Fruit fly (Drosophila melanogaster) whole organism, embryonic: ENCODE measurements around the gene CG14232.
A peak's percentile ranks its signal among the peaks of the same experiment; 100 is the strongest.

Experiments
- ATbp ChIP-seq: fragments of 200-800 bp; sonication (Bioruptor generic); optimal IDR thresholded peaks from 2 replicates; lab custom pipeline; 2017; ENCODE audit warnings: missing biosample characterization, mild to moderate bottlenecking, missing genetic modification characterization, missing genetic modification reagents
- Atf3 ChIP-seq: fragments of 200-800 bp; sonication (Bioruptor generic); optimal IDR thresholded peaks from 3 replicates; lab custom pipeline; 2016; ENCODE audit warnings: missing biosample characterization, missing genetic modification characterization
- B-H1 ChIP-seq: fragments of 200-800 bp; sonication (Bioruptor generic); IDR thresholded peaks from 3 replicates; pipeline ENCODE4 v1.3.6; 2022; ENCODE audit warnings: missing biosample characterization, missing genetic modification characterization
- CG10462 ChIP-seq: fragments of 200-800 bp; sonication (Bioruptor generic); optimal IDR thresholded peaks from 2 replicates; lab custom pipeline; 2016; ENCODE audit warnings: missing biosample characterization, missing genetic modification characterization
- CG10543 ChIP-seq: fragments of 200-800 bp; sonication (Bioruptor generic); optimal IDR thresholded peaks from 3 replicates; lab custom pipeline; 2017; ENCODE audit warnings: missing biosample characterization, mild to moderate bottlenecking, missing genetic modification characterization, moderate library complexity
- CG11398 ChIP-seq: fragments of 200-800 bp; sonication (Bioruptor generic); optimal IDR thresholded peaks from 2 replicates; lab custom pipeline; 2016; ENCODE audit warnings: missing biosample characterization, missing genetic modification characterization
- CG14667 ChIP-seq: fragments of 200-800 bp; sonication (Bioruptor generic); IDR thresholded peaks from 2 replicates; pipeline ENCODE4 v1.3.6; 2022; ENCODE audit warnings: missing biosample characterization, missing genetic modification characterization
- CG15479 ChIP-seq: fragments of 200-800 bp; sonication (Bioruptor generic); optimal IDR thresholded peaks from 3 replicates; lab custom pipeline; 2019; ENCODE audit warnings: missing biosample characterization, mild to moderate bottlenecking, missing genetic modification characterization, moderate library complexity
- CG16813 ChIP-seq: fragments of 200-800 bp; sonication (Bioruptor generic); IDR thresholded peaks from 3 replicates; pipeline ENCODE4 v1.3.6; 2022; ENCODE audit warnings: missing biosample characterization, missing genetic modification characterization; ENCODE audit not compliant: partially characterized antibody
- CG17829 ChIP-seq: fragments of 200-800 bp; optimal IDR thresholded peaks from 2 replicates; lab custom pipeline; 2019; ENCODE audit warnings: missing biosample characterization, mild to moderate bottlenecking, missing genetic modification characterization, moderate library complexity
- CG17912 ChIP-seq: fragments of 200-800 bp; sonication (Bioruptor generic); optimal IDR thresholded peaks from 2 replicates; lab custom pipeline; 2018; ENCODE audit warnings: missing biosample characterization, mild to moderate bottlenecking, missing genetic modification characterization
- CG1832 ChIP-seq: fragments of 200-800 bp; sonication (Bioruptor generic); optimal IDR thresholded peaks from 2 replicates; lab custom pipeline; 2017; ENCODE audit warnings: missing biosample characterization, mild to moderate bottlenecking, missing genetic modification characterization, inconsistent platforms
- CG2120 ChIP-seq: fragments of 200-800 bp; sonication (Bioruptor generic); optimal IDR thresholded peaks from 3 replicates; lab custom pipeline; 2016; ENCODE audit warnings: missing biosample characterization, missing genetic modification characterization
- CG3281 ChIP-seq: fragments of 200-800 bp; sonication (Bioruptor generic); optimal IDR thresholded peaks from 3 replicates; lab custom pipeline; 2017; ENCODE audit warnings: missing biosample characterization, mild to moderate bottlenecking, missing genetic modification characterization
- CG34376 ChIP-seq: fragments of 200-800 bp; sonication (Bioruptor generic); optimal IDR thresholded peaks from 2 replicates; lab custom pipeline; 2018; ENCODE audit warnings: missing biosample characterization, mild to moderate bottlenecking, missing genetic modification characterization
- CG8281 ChIP-seq: fragments of 200-800 bp; sonication (Bioruptor generic); optimal IDR thresholded peaks from 2 replicates; lab custom pipeline; 2018; ENCODE audit warnings: missing biosample characterization, mild to moderate bottlenecking, missing genetic modification characterization, moderate library complexity
- CG8290 ChIP-seq, 3 experiments: fragments of 200-800 bp; sonication (Bioruptor generic); optimal IDR thresholded peaks; 2 replicates each; lab custom pipeline; 2016 to 2019; ENCODE audit warnings: missing biosample characterization in 3 of 3, missing genetic modification characterization in 3 of 3, mild to moderate bottlenecking in 2 of 3, moderate library complexity in 1 of 3
- CG9876 ChIP-seq: fragments of 200-800 bp; sonication (Bioruptor generic); optimal IDR thresholded peaks from 2 replicates; lab custom pipeline; 2016; ENCODE audit warnings: missing biosample characterization, missing genetic modification characterization
- Deaf1 ChIP-seq: fragments of 200-800 bp; optimal IDR thresholded peaks from 3 replicates; lab custom pipeline; 2019; ENCODE audit warnings: missing biosample characterization, mild to moderate bottlenecking, missing genetic modification characterization, moderate library complexity
- E2f1 ChIP-seq: fragments of 200-800 bp; sonication (Bioruptor generic); IDR thresholded peaks from 2 replicates; pipeline ENCODE4 v1.3.6; 2022; ENCODE audit warnings: missing biosample characterization, missing genetic modification characterization
- Ets65A ChIP-seq: fragments of 200-800 bp; sonication (Bioruptor generic); peaks from one replicate; lab custom pipeline; 2016; ENCODE audit warnings: missing biosample characterization, missing genetic modification characterization
- Fer2 ChIP-seq: fragments of 200-800 bp; sonication (Bioruptor generic); optimal IDR thresholded peaks from 2 replicates; lab custom pipeline; 2018; ENCODE audit warnings: missing biosample characterization, mild to moderate bottlenecking, missing genetic modification characterization, moderate library complexity
- GATAe ChIP-seq: fragments of 200-800 bp; sonication (Bioruptor generic); conservative IDR thresholded peaks from 2 replicates; pipeline ENCODE4 v1.3.6; 2022; ENCODE audit warnings: missing biosample characterization, missing genetic modification characterization
- HLH4C ChIP-seq: fragments of 200-800 bp; sonication (Bioruptor generic); IDR thresholded peaks from 3 replicates; pipeline ENCODE4 v1.3.6; 2022; ENCODE audit warnings: missing biosample characterization, missing genetic modification characterization; ENCODE audit not compliant: partially characterized antibody
- MBD-R2 ChIP-seq: fragments of 200-800 bp; sonication (Bioruptor generic); IDR thresholded peaks from 2 replicates; pipeline ENCODE4 v1.3.6; 2022; ENCODE audit warnings: missing biosample characterization, missing genetic modification characterization
- Myb ChIP-seq: fragments of 200-800 bp; sonication (Bioruptor generic); optimal IDR thresholded peaks from 2 replicates; lab custom pipeline; 2016; ENCODE audit warnings: missing biosample characterization, missing genetic modification characterization
- NFAT ChIP-seq: fragments of 200-800 bp; sonication (Bioruptor generic); IDR thresholded peaks from 2 replicates; pipeline ENCODE4 v1.3.6; 2022; ENCODE audit warnings: missing biosample characterization, missing genetic modification characterization
- Opbp ChIP-seq: fragments of 200-800 bp; sonication (Bioruptor generic); IDR thresholded peaks from 3 replicates; pipeline ENCODE4 v1.3.6; 2022; ENCODE audit warnings: missing biosample characterization, missing genetic modification characterization; ENCODE audit not compliant: partially characterized antibody
- Vsx1 ChIP-seq: fragments of 200-800 bp; sonication (Bioruptor generic); optimal IDR thresholded peaks from 2 replicates; lab custom pipeline; 2017; ENCODE audit warnings: missing biosample characterization, mild to moderate bottlenecking, missing genetic modification characterization, missing genetic modification reagents
- chinmo ChIP-seq: fragments of 200-800 bp; sonication (Bioruptor generic); IDR thresholded peaks from 4 replicates; pipeline ENCODE4 v1.3.6; 2022; ENCODE audit warnings: missing biosample characterization, missing genetic modification characterization; ENCODE audit not compliant: partially characterized antibody
- cwo ChIP-seq: fragments of 200-800 bp; sonication (Bioruptor generic); optimal IDR thresholded peaks from 3 replicates; lab custom pipeline; 2017; ENCODE audit warnings: missing biosample characterization, missing genetic modification characterization, mild to moderate bottlenecking, moderate library complexity, missing genetic modification reagents
- dmrt11E ChIP-seq: fragments of 200-800 bp; sonication (Bioruptor generic); optimal IDR thresholded peaks from 3 replicates; lab custom pipeline; 2018; ENCODE audit warnings: missing biosample characterization, mild to moderate bottlenecking, missing genetic modification characterization, moderate library complexity
- exex ChIP-seq: fragments of 200-800 bp; sonication (Bioruptor generic); optimal IDR thresholded peaks from 4 replicates; lab custom pipeline; 2018; ENCODE audit warnings: missing biosample characterization, mild to moderate bottlenecking, missing genetic modification characterization, moderate library complexity
- fu2 ChIP-seq: fragments of 200-800 bp; sonication (Bioruptor generic); optimal IDR thresholded peaks from 2 replicates; lab custom pipeline; 2016; ENCODE audit warnings: missing biosample characterization, missing genetic modification characterization
- gsb-n ChIP-seq: fragments of 200-800 bp; sonication (Bioruptor generic); optimal IDR thresholded peaks from 3 replicates; lab custom pipeline; 2018; ENCODE audit warnings: missing biosample characterization, mild to moderate bottlenecking, missing genetic modification characterization
- mirr ChIP-seq: fragments of 200-800 bp; sonication (Bioruptor generic); optimal IDR thresholded peaks from 3 replicates; lab custom pipeline; 2018; ENCODE audit warnings: missing biosample characterization, mild to moderate bottlenecking, missing genetic modification characterization
- pfk ChIP-seq: fragments of 200-800 bp; sonication (Bioruptor generic); optimal IDR thresholded peaks from 2 replicates; lab custom pipeline; 2018; ENCODE audit warnings: missing biosample characterization, mild to moderate bottlenecking, missing genetic modification characterization, moderate library complexity
- pum ChIP-seq: fragments of 200-800 bp; sonication (Bioruptor generic); optimal IDR thresholded peaks from 2 replicates; lab custom pipeline; 2016; ENCODE audit warnings: missing biosample characterization, missing genetic modification characterization
- salm ChIP-seq: fragments of 200-800 bp; sonication (Bioruptor generic); optimal IDR thresholded peaks from 2 replicates; lab custom pipeline; 2018; ENCODE audit warnings: missing biosample characterization, mild to moderate bottlenecking, missing genetic modification characterization
- sqz ChIP-seq: fragments of 200-800 bp; sonication (Bioruptor generic); optimal IDR thresholded peaks from 3 replicates; lab custom pipeline; 2018; ENCODE audit warnings: missing biosample characterization, mild to moderate bottlenecking, missing genetic modification characterization
- sr ChIP-seq: fragments of 200-800 bp; sonication (Bioruptor generic); IDR thresholded peaks from 3 replicates; pipeline ENCODE4 v1.3.6; 2022; ENCODE audit warnings: missing biosample characterization, missing genetic modification characterization
- ssp ChIP-seq: fragments of 200-800 bp; sonication (Bioruptor generic); IDR thresholded peaks from 2 replicates; pipeline ENCODE4 v1.3.6; 2022; ENCODE audit warnings: missing biosample characterization, missing genetic modification characterization
- sug ChIP-seq: fragments of 200-800 bp; optimal IDR thresholded peaks from 2 replicates; lab custom pipeline; 2019; ENCODE audit warnings: missing biosample characterization, mild to moderate bottlenecking, missing genetic modification characterization, moderate library complexity

CG14232 gene

dm6 chrX:19752344-19752743, 48.3 kb upstream of the CG14232 start (continued):
- TF ChIP-seq CG11398 (GFP tag; lab: Kevin White, UChicago) (no peak), CG16813 (no peak), cwo (GFP tag; lab: Kevin White, UChicago) (peak; percentile 54), fu2 (GFP tag; lab: Kevin White, UChicago) (no peak), CG15479 (GFP tag; lab: Kevin White, UChicago) (no peak), CG9876 (GFP tag; lab: Kevin White, UChicago) (no peak), CG10543 (GFP tag; lab: Kevin White, UChicago) (peak; percentile 55), Myb (GFP tag; lab: Kevin White, UChicago) (no peak), mirr (peak; percentile 95), Atf3 (GFP tag; lab: Kevin White, UChicago) (no peak), salm (tag; lab: Kevin White, UChicago) (no peak), CG10462 (GFP tag; lab: Kevin White, UChicago) (no peak), NFAT (GFP tag; lab: Robert Waterston, UW) (no peak), sqz (GFP tag; lab: Kevin White, UChicago) (no peak), ATbp (GFP tag; lab: Kevin White, UChicago) (no peak), sr (no peak), dmrt11E (no peak), gsb-n (tag; lab: Kevin White, UChicago) (no peak), B-H1 (no peak), CG34376 (GFP tag; lab: Kevin White, UChicago) (peak; percentile 1), ssp (GFP tag; lab: Robert Waterston, UW) (no peak), Vsx1 (GFP tag; lab: Kevin White, UChicago) (peak; percentile 30), Opbp (GFP tag; lab: Robert Waterston, UW) (no peak), chinmo (GFP tag; lab: Robert Waterston, UW) (0 out of 4 replicates have a peak, but pooled peaks have one; percentile 56), HLH4C (GFP tag; lab: Robert Waterston, UW) (no peak), MBD-R2 (GFP tag; lab: Robert Waterston, UW) (no peak), CG14667 (no peak), Ets65A (GFP tag; lab: Kevin White, UChicago) (peak; percentile 84), pfk (no peak), CG17912 (GFP tag; lab: Kevin White, UChicago) (no peak), Fer2 (tag; lab: Kevin White, UChicago) (no peak), CG1832 (GFP tag; lab: Kevin White, UChicago) (no peak), GATAe (0 out of 2 replicates have a peak, but pooled peaks have one; percentile 30), CG8281 (tag; lab: Kevin White, UChicago) (no peak), pum (GFP tag; lab: Kevin White, UChicago) (no peak), CG3281 (GFP tag; lab: Kevin White, UChicago) (no peak), CG8290 (GFP tag; optimal IDR thresholded peaks at IDR 0.05; lab: Kevin White, UChicago) (no peak), CG8290 (tag; optimal IDR thresholded peaks at IDR 0.05; lab: Kevin White, UChicago) (no peak), CG17829 (tag; lab: Kevin White, UChicago) (no peak), sug (peak; percentile 71), Deaf1 (tag; lab: Kevin White, UChicago) (no peak), E2f1 (GFP tag; lab: Robert Waterston, UW) (no peak), exex (tag; lab: Kevin White, UChicago) (peak; percentile 95), CG2120 (GFP tag; lab: Kevin White, UChicago) (no peak)
